Fruit fly (Drosophila melanogaster): Measurements from ENCODE around the gene CG34277.

CG34277 gene

dm6 chr3R:5369490-5370001 lies at the start of gene CG34277, which contains the start of gene CG31542:
CG34277 (plus strand) TSS chr3R:5369540.
CG31542 (plus strand) TSS chr3R:5369540.
- no peak for TF ChIP-seq CG5204 (GFP tag; optimal IDR thresholded peaks at IDR 0.05)
- TF ChIP-seq Crg-1 (GFP tag; optimal IDR thresholded peaks at IDR 0.05): no peak
- no peak for TF ChIP-seq bab1 (GFP tag; optimal IDR thresholded peaks at IDR 0.05)
- no peak for TF ChIP-seq tj (GFP tag; optimal IDR thresholded peaks at IDR 0.05)
- no peak for TF ChIP-seq Mnt (GFP tag; optimal IDR thresholded peaks at IDR 0.05)
- TF ChIP-seq Hr96 (GFP tag; optimal IDR thresholded peaks at IDR 0.05): no peak
- TF ChIP-seq CG14711 (tag; optimal IDR thresholded peaks at IDR 0.05): no peak

dm6 chr3R:5320672-5321071 lies 48.7 kb upstream of the CG34277 start:
- TF ChIP-seq CG14711 (tag; optimal IDR thresholded peaks at IDR 0.05): no peak
- TF ChIP-seq cic (GFP tag; optimal IDR thresholded peaks at IDR 0.05): no peak
- no peak for TF ChIP-seq Crg-1 (GFP tag; optimal IDR thresholded peaks at IDR 0.05)
- no peak for TF ChIP-seq cnc (optimal IDR thresholded peaks at IDR 0.05)
- no peak for TF ChIP-seq CG33017 (tag; optimal IDR thresholded peaks at IDR 0.05)
- TF ChIP-seq CG5204 (GFP tag; optimal IDR thresholded peaks at IDR 0.05): no peak
- no peak for TF ChIP-seq CG7101 (tag; optimal IDR thresholded peaks at IDR 0.05)
- no peak for TF ChIP-seq kay (GFP tag; ENCODE audit: borderline replicate concordance)
- TF ChIP-seq CG12768 (GFP tag; optimal IDR thresholded peaks at IDR 0.05): no peak
- no peak for TF ChIP-seq tj (GFP tag; optimal IDR thresholded peaks at IDR 0.05)
- TF ChIP-seq Clk (GFP tag; optimal IDR thresholded peaks at IDR 0.05): no peak
- TF ChIP-seq Hr96 (GFP tag; optimal IDR thresholded peaks at IDR 0.05): no peak
- no peak for TF ChIP-seq toe (GFP tag; optimal IDR thresholded peaks at IDR 0.05)
- no peak for TF ChIP-seq CG11617 (GFP tag; optimal IDR thresholded peaks at IDR 0.05)
- TF ChIP-seq Mnt (GFP tag; optimal IDR thresholded peaks at IDR 0.05): no peak
- TF ChIP-seq bab1 (GFP tag; optimal IDR thresholded peaks at IDR 0.05): no peak
- no peak for TF ChIP-seq pad (GFP tag; optimal IDR thresholded peaks at IDR 0.05)
- TF ChIP-seq CG1620 (GFP tag; optimal IDR thresholded peaks at IDR 0.05): no peak
- TF ChIP-seq ovo (GFP tag; optimal IDR thresholded peaks at IDR 0.05): no peak

- TF ChIP-seq bab1 (GFP tag; optimal IDR thresholded peaks at IDR 0.05) (peak; percentile 5), toe (GFP tag; optimal IDR thresholded peaks at IDR 0.05) (no peak), pad (GFP tag; optimal IDR thresholded peaks at IDR 0.05) (peak; percentile 98), Crg-1 (GFP tag; optimal IDR thresholded peaks at IDR 0.05) (no peak), CG12768 (GFP tag; optimal IDR thresholded peaks at IDR 0.05) (no peak), tj (GFP tag; optimal IDR thresholded peaks at IDR 0.05) (peak; percentile 90)
Measured at dm6 chr3R:5322182-5322609, 47.1 kb upstream of the CG34277 start.

dm6 chr3R:5323741-5324538 lies 45.4 kb upstream of the CG34277 start:
- no peak for TF ChIP-seq Crg-1 (GFP tag; optimal IDR thresholded peaks at IDR 0.05)
- TF ChIP-seq tj (GFP tag; optimal IDR thresholded peaks at IDR 0.05): peak; percentile 15
- TF ChIP-seq bab1 (GFP tag; optimal IDR thresholded peaks at IDR 0.05): peak; percentile 21
- no peak for TF ChIP-seq CG12768 (GFP tag; optimal IDR thresholded peaks at IDR 0.05)
- TF ChIP-seq Mnt (GFP tag; optimal IDR thresholded peaks at IDR 0.05): peak; percentile 15

- TF ChIP-seq CG14711 (tag; optimal IDR thresholded peaks at IDR 0.05): no peak
- TF ChIP-seq bab1 (GFP tag; optimal IDR thresholded peaks at IDR 0.05): no peak
- TF ChIP-seq ovo (GFP tag; optimal IDR thresholded peaks at IDR 0.05): no peak
- no peak for TF ChIP-seq CG12768 (GFP tag; optimal IDR thresholded peaks at IDR 0.05)
- no peak for TF ChIP-seq kay (GFP tag; ENCODE audit: borderline replicate concordance)
- TF ChIP-seq tj (GFP tag; optimal IDR thresholded peaks at IDR 0.05): no peak
- no peak for TF ChIP-seq pad (GFP tag; optimal IDR thresholded peaks at IDR 0.05)
- TF ChIP-seq CG7101 (tag; optimal IDR thresholded peaks at IDR 0.05): no peak
Measured at dm6 chr3R:5326166-5326565, 43.2 kb upstream of the CG34277 start.

- TF ChIP-seq CG33017 (tag; optimal IDR thresholded peaks at IDR 0.05): no peak
- TF ChIP-seq bab1 (GFP tag; optimal IDR thresholded peaks at IDR 0.05): no peak
- no peak for TF ChIP-seq cnc (optimal IDR thresholded peaks at IDR 0.05)
- no peak for TF ChIP-seq CG7045 (GFP tag; optimal IDR thresholded peaks at IDR 0.05)
- no peak for TF ChIP-seq Hr96 (GFP tag; optimal IDR thresholded peaks at IDR 0.05)
- no peak for TF ChIP-seq tj (GFP tag; optimal IDR thresholded peaks at IDR 0.05)
- TF ChIP-seq CG1620 (GFP tag; optimal IDR thresholded peaks at IDR 0.05): no peak
- TF ChIP-seq CG11617 (GFP tag; optimal IDR thresholded peaks at IDR 0.05): no peak
- TF ChIP-seq kay (GFP tag; ENCODE audit: borderline replicate concordance): no peak
- no peak for TF ChIP-seq cic (GFP tag; optimal IDR thresholded peaks at IDR 0.05)
Measured at dm6 chr3R:5327911-5328310, 41.4 kb upstream of the CG34277 start.

- TF ChIP-seq Mnt (GFP tag; optimal IDR thresholded peaks at IDR 0.05): no peak
- no peak for TF ChIP-seq cnc (optimal IDR thresholded peaks at IDR 0.05)
- no peak for TF ChIP-seq tj (GFP tag; optimal IDR thresholded peaks at IDR 0.05)
- TF ChIP-seq CG5204 (GFP tag; optimal IDR thresholded peaks at IDR 0.05): no peak
- TF ChIP-seq CG33017 (tag; optimal IDR thresholded peaks at IDR 0.05): no peak
- no peak for TF ChIP-seq Clk (GFP tag; optimal IDR thresholded peaks at IDR 0.05)
Measured at dm6 chr3R:5330338-5330737, 39.0 kb upstream of the CG34277 start.
